Fruit fly (Drosophila melanogaster) whole organism, embryonic: ENCODE measurements around the gene Cln7.

Experiments used
- Awh ChIP-seq: fragments of 200-800 bp; sonication (Bioruptor generic); IDR thresholded peaks from 2 replicates; pipeline ENCODE4, ENCODE4 v1.3.6; 2022; ENCODE audit warnings: missing biosample characterization, missing genetic modification characterization
- Bteb2 ChIP-seq: fragments of 200-800 bp; sonication (Bioruptor generic); optimal IDR thresholded peaks from 2 replicates; lab custom pipeline; 2016; ENCODE audit warnings: missing biosample characterization, missing genetic modification characterization
- CG11456 ChIP-seq: fragments of 200-800 bp; sonication (Bioruptor generic); IDR thresholded peaks from 3 replicates; pipeline ENCODE4 v1.3.6; 2022; ENCODE audit warnings: missing biosample characterization, missing genetic modification characterization
- CG1233 ChIP-seq: fragments of 200-800 bp; sonication (Bioruptor generic); optimal IDR thresholded peaks from 4 replicates; lab custom pipeline; 2018; ENCODE audit warnings: missing biosample characterization, mild to moderate bottlenecking, missing genetic modification characterization
- CG14667 ChIP-seq: fragments of 200-800 bp; sonication (Bioruptor generic); IDR thresholded peaks from 2 replicates; pipeline ENCODE4 v1.3.6; 2022; ENCODE audit warnings: missing biosample characterization, missing genetic modification characterization
- CG14710 ChIP-seq: fragments of 200-800 bp; sonication (Bioruptor generic); optimal IDR thresholded peaks from 3 replicates; lab custom pipeline; 2019; ENCODE audit warnings: missing biosample characterization, mild to moderate bottlenecking, missing genetic modification characterization, moderate library complexity
- CG15696 ChIP-seq: fragments of 200-800 bp; sonication (Bioruptor generic); optimal IDR thresholded peaks from 2 replicates; lab custom pipeline; 2019; ENCODE audit warnings: missing biosample characterization, mild to moderate bottlenecking, missing genetic modification characterization, moderate library complexity
- CG1603 ChIP-seq: fragments of 200-800 bp; sonication (Bioruptor generic); optimal IDR thresholded peaks from 2 replicates; lab custom pipeline; 2019; ENCODE audit warnings: missing biosample characterization, mild to moderate bottlenecking, missing genetic modification characterization, moderate library complexity
- CG1647 ChIP-seq: fragments of 200-800 bp; sonication (Bioruptor generic); optimal IDR thresholded peaks from 3 replicates; lab custom pipeline; 2016; ENCODE audit warnings: missing biosample characterization, missing genetic modification characterization
- CG16813 ChIP-seq: fragments of 200-800 bp; sonication (Bioruptor generic); IDR thresholded peaks from 3 replicates; pipeline ENCODE4 v1.3.6; 2022; ENCODE audit warnings: missing biosample characterization, missing genetic modification characterization; ENCODE audit not compliant: partially characterized antibody
- CG18619 ChIP-seq: fragments of 200-800 bp; sonication (Bioruptor generic); optimal IDR thresholded peaks from 3 replicates; lab custom pipeline; 2017; ENCODE audit warnings: missing biosample characterization, mild to moderate bottlenecking, missing genetic modification characterization
- CG2129 ChIP-seq: fragments of 200-800 bp; sonication (Bioruptor generic); IDR thresholded peaks from 2 replicates; pipeline ENCODE4 v1.3.6; 2022; ENCODE audit warnings: missing biosample characterization, missing genetic modification characterization; ENCODE audit not compliant: partially characterized antibody
- CG31441 ChIP-seq: fragments of 200-800 bp; sonication (Bioruptor generic); IDR thresholded peaks from 2 replicates; pipeline ENCODE4 v1.3.6; 2022; ENCODE audit warnings: missing biosample characterization, missing genetic modification characterization
- CG33213 ChIP-seq: fragments of 200-800 bp; sonication (Bioruptor generic); optimal IDR thresholded peaks from 3 replicates; lab custom pipeline; 2016; ENCODE audit warnings: missing biosample characterization, missing genetic modification characterization
- CG34422 ChIP-seq: fragments of 200-800 bp; sonication (Bioruptor generic); IDR thresholded peaks from 3 replicates; pipeline ENCODE4 v1.3.6; 2022; ENCODE audit warnings: missing biosample characterization, missing genetic modification characterization
- CG42726 ChIP-seq: fragments of 200-800 bp; sonication (Bioruptor generic); IDR thresholded peaks from 2 replicates; pipeline ENCODE4 v1.3.6; 2022; ENCODE audit warnings: missing biosample characterization, missing genetic modification characterization; ENCODE audit not compliant: partially characterized antibody
- CG4617 ChIP-seq: fragments of 200-800 bp; sonication (Bioruptor generic); optimal IDR thresholded peaks from 3 replicates; lab custom pipeline; 2016; ENCODE audit warnings: missing biosample characterization, missing genetic modification characterization, borderline replicate concordance
- CG7963 ChIP-seq: fragments of 200-800 bp; sonication (Bioruptor generic); IDR thresholded peaks from 3 replicates; pipeline ENCODE4 v1.3.6; 2022; ENCODE audit warnings: missing biosample characterization, missing genetic modification characterization; ENCODE audit not compliant: partially characterized antibody
- CG9932 ChIP-seq: fragments of 200-800 bp; sonication (Bioruptor generic); IDR thresholded peaks from 2 replicates; pipeline ENCODE4 v1.3.6; 2022; ENCODE audit warnings: missing biosample characterization, missing genetic modification characterization
- Camta ChIP-seq: fragments of 200-800 bp; sonication (Bioruptor generic); optimal IDR thresholded peaks from 2 replicates; lab custom pipeline; 2016; ENCODE audit warnings: missing biosample characterization, missing genetic modification characterization
- Dfd ChIP-seq, 2 experiments: fragments of >200 bp; optimal IDR thresholded peaks; 2 replicates each; lab custom pipeline; 2017; ENCODE audit warnings: missing biosample characterization in 2 of 2, missing genetic modification characterization in 2 of 2
- E2f2 ChIP-seq: fragments of 200-800 bp; sonication (Bioruptor generic); IDR thresholded peaks from 2 replicates; pipeline ENCODE4 v1.3.6; 2022; ENCODE audit warnings: missing biosample characterization, missing genetic modification characterization
- HLH4C ChIP-seq: fragments of 200-800 bp; sonication (Bioruptor generic); IDR thresholded peaks from 3 replicates; pipeline ENCODE4 v1.3.6; 2022; ENCODE audit warnings: missing biosample characterization, missing genetic modification characterization; ENCODE audit not compliant: partially characterized antibody
- Lhr ChIP-seq: fragments of 200-800 bp; sonication (Bioruptor generic); optimal IDR thresholded peaks from 3 replicates; lab custom pipeline; 2017; ENCODE audit warnings: mild to moderate bottlenecking, missing biosample characterization, missing genetic modification reagents, missing genetic modification characterization
- Lim3 ChIP-seq: fragments of 200-800 bp; sonication (Bioruptor generic); IDR thresholded peaks from 2 replicates; pipeline ENCODE4 v1.3.6; 2022; ENCODE audit warnings: missing biosample characterization, missing genetic modification characterization
- MBD-R2 ChIP-seq: fragments of 200-800 bp; sonication (Bioruptor generic); IDR thresholded peaks from 2 replicates; pipeline ENCODE4 v1.3.6; 2022; ENCODE audit warnings: missing biosample characterization, missing genetic modification characterization
- MESR4 ChIP-seq: fragments of 200-800 bp; sonication (Bioruptor generic); optimal IDR thresholded peaks from 2 replicates; lab custom pipeline; 2018; ENCODE audit warnings: missing biosample characterization, mild to moderate bottlenecking, missing genetic modification characterization, moderate library complexity
- Med ChIP-seq: fragments of 200-800 bp; sonication (Bioruptor generic); peaks from one replicate; lab custom pipeline; 2016; ENCODE audit warnings: missing biosample characterization, missing genetic modification characterization, mild to moderate bottlenecking, inconsistent platforms, moderate library complexity
- Ptx1 ChIP-seq: fragments of 200-800 bp; sonication (Bioruptor generic); IDR thresholded peaks from 2 replicates; pipeline ENCODE4 v1.3.6; 2022; ENCODE audit warnings: missing biosample characterization, missing genetic modification characterization
- Rfx ChIP-seq: fragments of 200-800 bp; sonication (Bioruptor generic); IDR thresholded peaks from 2 replicates; pipeline ENCODE4 v1.3.6; 2022; ENCODE audit warnings: missing biosample characterization, missing genetic modification characterization
- Rx ChIP-seq: fragments of 200-800 bp; sonication (Bioruptor generic); IDR thresholded peaks from 2 replicates; pipeline ENCODE4 v1.3.6; 2022; ENCODE audit warnings: missing biosample characterization, missing genetic modification characterization
- chif ChIP-seq, 2 experiments: fragments of 200-800 bp; sonication (Bioruptor generic); optimal IDR thresholded peaks; 3 replicates each; lab custom pipeline; 2016; ENCODE audit warnings: missing biosample characterization in 2 of 2, missing genetic modification characterization in 2 of 2
- chinmo ChIP-seq: fragments of 200-800 bp; sonication (Bioruptor generic); IDR thresholded peaks from 4 replicates; pipeline ENCODE4 v1.3.6; 2022; ENCODE audit warnings: missing biosample characterization, missing genetic modification characterization; ENCODE audit not compliant: partially characterized antibody
- dan ChIP-seq: fragments of 200-800 bp; sonication (Bioruptor generic); IDR thresholded peaks from 2 replicates; pipeline ENCODE4 v1.3.6; 2022; ENCODE audit warnings: missing biosample characterization, missing genetic modification characterization
- en ChIP-seq: fragments of 200-800 bp; sonication (Bioruptor generic); optimal IDR thresholded peaks from 2 replicates; lab custom pipeline; 2016; ENCODE audit warnings: missing biosample characterization, missing genetic modification characterization
- grau ChIP-seq: fragments of 200-800 bp; optimal IDR thresholded peaks from 3 replicates; lab custom pipeline; 2019; ENCODE audit warnings: missing biosample characterization, mild to moderate bottlenecking, missing genetic modification characterization, moderate library complexity
- her ChIP-seq: fragments of 200-800 bp; sonication (Bioruptor generic); optimal IDR thresholded peaks from 2 replicates; lab custom pipeline; 2016; ENCODE audit warnings: missing biosample characterization, missing genetic modification characterization
- insv ChIP-seq, 2 experiments: fragments of 200-800 bp; sonication (Bioruptor generic); optimal IDR thresholded peaks; 3 replicates each; lab custom pipeline; 2016 to 2018; ENCODE audit warnings: missing biosample characterization in 2 of 2, missing genetic modification characterization in 2 of 2
- jumu ChIP-seq: fragments of 200-800 bp; sonication (Bioruptor generic); optimal IDR thresholded peaks from 3 replicates; lab custom pipeline; 2016; ENCODE audit warnings: missing biosample characterization, missing genetic modification characterization
- odd ChIP-seq: fragments of 200-800 bp; sonication (Bioruptor generic); optimal IDR thresholded peaks from 2 replicates; lab custom pipeline; 2017; ENCODE audit warnings: missing biosample characterization, mild to moderate bottlenecking, missing genetic modification characterization
- pfk ChIP-seq: fragments of 200-800 bp; sonication (Bioruptor generic); optimal IDR thresholded peaks from 2 replicates; lab custom pipeline; 2018; ENCODE audit warnings: missing biosample characterization, mild to moderate bottlenecking, missing genetic modification characterization, moderate library complexity
- ro ChIP-seq: fragments of 200-800 bp; sonication (Bioruptor generic); IDR thresholded peaks from 2 replicates; pipeline ENCODE4 v1.3.6; 2022; ENCODE audit warnings: missing biosample characterization, missing genetic modification characterization
- row ChIP-seq: fragments of 200-800 bp; sonication (Bioruptor generic); IDR thresholded peaks from 3 replicates; pipeline ENCODE4 v1.3.6; 2022; ENCODE audit warnings: missing biosample characterization, missing genetic modification characterization
- sob ChIP-seq: fragments of 200-800 bp; sonication (Bioruptor generic); IDR thresholded peaks from 2 replicates; pipeline ENCODE4 v1.3.6; 2022; ENCODE audit warnings: missing biosample characterization, missing genetic modification characterization
- sug ChIP-seq: fragments of 200-800 bp; optimal IDR thresholded peaks from 2 replicates; lab custom pipeline; 2019; ENCODE audit warnings: missing biosample characterization, mild to moderate bottlenecking, missing genetic modification characterization, moderate library complexity
- trem ChIP-seq: fragments of 200-800 bp; optimal IDR thresholded peaks from 3 replicates; lab custom pipeline; 2019; ENCODE audit warnings: missing biosample characterization, mild to moderate bottlenecking, missing genetic modification characterization, moderate library complexity
- trh ChIP-seq: fragments of 200-800 bp; sonication (Bioruptor generic); optimal IDR thresholded peaks from 2 replicates; lab custom pipeline; 2016; ENCODE audit warnings: missing biosample characterization, missing genetic modification characterization
- vnd ChIP-seq: fragments of 200-800 bp; sonication (Bioruptor generic); IDR thresholded peaks from 3 replicates; pipeline ENCODE4 v1.3.6; 2022; ENCODE audit warnings: missing biosample characterization, missing genetic modification characterization; ENCODE audit not compliant: partially characterized antibody
- wor ChIP-seq: fragments of 200-800 bp; sonication (Bioruptor generic); IDR thresholded peaks from 2 replicates; pipeline ENCODE4 v1.3.6; 2022; ENCODE audit warnings: missing biosample characterization, missing genetic modification characterization

Cln7 gene

DNA sequence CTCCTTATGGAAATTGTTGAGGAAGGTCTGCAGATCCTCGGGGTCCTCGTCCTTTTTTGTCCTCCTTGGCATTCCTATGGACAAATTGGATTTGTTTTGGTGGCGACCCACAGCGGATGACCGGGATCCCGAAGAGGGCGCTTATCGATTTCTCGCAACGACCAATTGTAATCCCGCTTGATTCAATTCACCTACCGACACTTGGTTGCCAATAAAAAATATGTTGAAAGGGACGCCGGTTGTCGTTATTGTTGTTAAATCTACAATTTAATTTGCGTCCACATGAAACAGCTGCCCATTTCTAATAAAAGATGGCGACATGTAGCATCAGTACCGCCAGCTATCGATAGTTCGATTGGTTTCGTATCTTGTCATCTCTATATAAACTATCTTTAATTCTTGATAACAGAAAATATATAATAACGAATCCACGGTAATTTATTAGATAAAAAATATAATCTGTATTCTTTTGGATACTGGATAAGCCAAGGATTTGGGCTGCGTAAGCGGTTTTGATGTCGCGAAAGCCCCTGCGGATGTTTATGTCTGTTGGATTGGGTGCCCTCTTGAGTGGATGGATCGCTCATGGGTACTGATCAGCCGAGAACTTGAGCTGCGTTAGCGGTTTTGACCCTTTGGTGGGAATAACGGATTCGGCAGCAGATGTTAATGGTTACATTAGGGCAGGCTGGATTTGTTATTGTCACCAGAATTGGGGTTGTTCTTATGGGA is 11.6 kb upstream of the Cln7 start, which contains the start of gene CTCF (continued):
- TF ChIP-seq HLH4C (GFP tag; lab: Robert Waterston, UW) (peak; percentile 82), CG15696 (tag; lab: Kevin White, UChicago) (peak; percentile 38), chif (GFP tag; optimal IDR thresholded peaks at IDR 0.05; lab: Kevin White, UChicago) (peak in 1 of 2 experiments; percentile 50), ro (no peak), CG1647 (GFP tag; lab: Kevin White, UChicago) (peak; percentile 17), grau (tag; lab: Kevin White, UChicago) (peak; percentile 52), CG18619 (GFP tag; lab: Kevin White, UChicago) (peak; percentile 7), CG16813 (GFP tag; lab: Robert Waterston, UW) (peak; percentile 77), CG31441 (GFP tag; lab: Robert Waterston, UW) (peak; percentile 40; the same call in 1 of the 2 replicates), CG1233 (GFP tag; lab: Kevin White, UChicago) (peak; percentile 38), MBD-R2 (GFP tag; lab: Robert Waterston, UW) (peak; percentile 80), vnd (GFP tag; lab: Robert Waterston, UW) (peak; percentile 65; the same call in 2 of the 3 replicates), row (GFP tag; lab: Robert Waterston, UW) (peak; percentile 56; the same call in 2 of the 3 replicates), Lim3 (GFP tag; lab: Robert Waterston, UW) (no peak), CG14710 (peak; percentile 50), odd (GFP tag; lab: Kevin White, UChicago) (no peak), Ptx1 (GFP tag; lab: Robert Waterston, UW) (peak; percentile 50), pfk (peak; percentile 16), CG14667 (GFP tag; lab: Robert Waterston, UW) (no peak), insv (GFP tag; optimal IDR thresholded peaks at IDR 0.05; lab: Kevin White, UChicago) (peak in 1 of 2 experiments; percentile 50), E2f2 (GFP tag; lab: Robert Waterston, UW) (no peak; the same call in none of the 2 replicates), CG33213 (GFP tag; lab: Kevin White, UChicago) (peak; percentile 76), MESR4 (GFP tag; lab: Kevin White, UChicago) (peak; percentile 76), chinmo (0 out of 4 replicates have a peak, but pooled peaks have one; percentile 50), wor (no peak; the same call in 1 of the 2 replicates), Rx (GFP tag; lab: Robert Waterston, UW) (no peak), trem (tag; lab: Kevin White, UChicago) (peak; percentile 91), Bteb2 (peak; percentile 5), Rfx (peak; percentile 63; the same call in 1 of the 2 replicates), CG2129 (peak; percentile 63), sob (no peak), CG4617 (peak; percentile 94), CG1603 (peak; percentile 69), Med (GFP tag; lab: Kevin White, UChicago) (peak; percentile 88), her (GFP tag; lab: Kevin White, UChicago) (peak; percentile 20), Dfd (GFP tag; optimal IDR thresholded peaks at IDR 0.05; lab: Kevin White, UChicago) (no peak), CG9932 (GFP tag; lab: Robert Waterston, UW) (peak; percentile 43), CG42726 (peak; percentile 68; the same call in 1 of the 2 replicates), Awh (GFP tag; lab: Robert Waterston, UW) (peak; percentile 62; the same call in 1 of the 2 replicates), jumu (GFP tag; lab: Kevin White, UChicago) (peak; percentile 54), dan (no peak), sug (peak; percentile 47), en (peak; percentile 8), CG34422 (GFP tag; lab: Robert Waterston, UW) (peak; percentile 63), CG7963 (GFP tag; lab: Robert Waterston, UW) (peak; percentile 68), Lhr (GFP tag; lab: Kevin White, UChicago) (peak; percentile 46), Camta (GFP tag; lab: Kevin White, UChicago) (peak; percentile 19), CG11456 (GFP tag; lab: Robert Waterston, UW) (peak; percentile 73; the same call in 2 of the 3 replicates), trh (GFP tag; lab: Kevin White, UChicago) (no peak)
